Worm (Caenorhabditis elegans) whole organism, young adult: ENCODE measurements around the gene F56A8.8.

Experiments
- B0261.1 ChIP-seq: sonication (generic microtip); optimal IDR thresholded peaks from 2 replicates; lab custom pipeline; 2016; ENCODE audit warnings: mild to moderate bottlenecking, missing genetic modification characterization, moderate library complexity, missing compliant biosample characterization
- C06A6.2 ChIP-seq: fragments of 200-800 bp; sonication (Bioruptor generic); conservative IDR thresholded peaks from 2 replicates; pipeline ENCODE4 v1.3.6; 2022; ENCODE audit warnings: missing genetic modification characterization, missing compliant biosample characterization
- F22D6.2 ChIP-seq: sonication (generic microtip); optimal IDR thresholded peaks from 2 replicates; lab custom pipeline; 2016; ENCODE audit warnings: mild to moderate bottlenecking, missing genetic modification characterization, missing compliant biosample characterization
- F33H1.4 ChIP-seq: fragments of 200-800 bp; sonication (Bioruptor generic); IDR thresholded peaks from 2 replicates; pipeline ENCODE4 v1.3.6; 2022; ENCODE audit warnings: missing genetic modification reagents, missing genetic modification characterization, missing compliant biosample characterization
- F37B4.10 ChIP-seq: fragments of 200-800 bp; sonication (Bioruptor generic); IDR thresholded peaks from 2 replicates; pipeline ENCODE4 v1.3.6; 2022; ENCODE audit warnings: missing genetic modification characterization, missing compliant biosample characterization
- F39B2.1 ChIP-seq: fragments of 200-800 bp; sonication (Bioruptor generic); IDR thresholded peaks from 2 replicates; pipeline ENCODE4 v1.3.6; 2022; ENCODE audit warnings: missing genetic modification reagents, missing genetic modification characterization, missing compliant biosample characterization
- K12H6.12 ChIP-seq: fragments of 200-800 bp; sonication (Bioruptor generic); optimal IDR thresholded peaks from 2 replicates; lab custom pipeline; 2018; ENCODE audit warnings: mild to moderate bottlenecking, missing genetic modification characterization, missing compliant biosample characterization
- attf-3 ChIP-seq: fragments of 200-800 bp; sonication (Bioruptor generic); conservative IDR thresholded peaks from 2 replicates; pipeline ENCODE4 v1.3.6; 2022; ENCODE audit warnings: missing genetic modification reagents, missing genetic modification characterization, missing compliant biosample characterization
- bed-1 ChIP-seq: fragments of 200-800 bp; sonication (Bioruptor generic); IDR thresholded peaks from 2 replicates; pipeline ENCODE4 v1.3.6; 2022; ENCODE audit warnings: missing genetic modification reagents, missing genetic modification characterization, missing compliant biosample characterization
- dox-1 ChIP-seq: fragments of 200-800 bp; sonication (Bioruptor generic); IDR thresholded peaks from 2 replicates; pipeline ENCODE4 v1.3.6; 2022; ENCODE audit warnings: missing genetic modification reagents, missing genetic modification characterization, missing compliant biosample characterization
- egl-44 ChIP-seq: fragments of 200-800 bp; sonication (Bioruptor generic); IDR thresholded peaks from 2 replicates; pipeline ENCODE4 v1.3.6; 2022; ENCODE audit warnings: missing genetic modification reagents, missing genetic modification characterization, missing compliant biosample characterization
- hmg-1.2 ChIP-seq: fragments of 200-800 bp; sonication (Bioruptor generic); IDR thresholded peaks from 2 replicates; pipeline ENCODE4 v1.3.6; 2022; ENCODE audit warnings: missing genetic modification reagents, missing genetic modification characterization, missing compliant biosample characterization
- hmg-20 ChIP-seq: fragments of 200-800 bp; sonication (Bioruptor generic); IDR thresholded peaks from 2 replicates; pipeline ENCODE4 v1.3.6; 2022; ENCODE audit warnings: missing genetic modification reagents, missing genetic modification characterization, missing compliant biosample characterization
- hrde-1 ChIP-seq: sonication (generic microtip); optimal IDR thresholded peaks from 2 replicates; lab custom pipeline; 2016; ENCODE audit warnings: missing genetic modification characterization, mild to moderate bottlenecking, missing compliant biosample characterization, moderate library complexity, missing genotype, missing genetic modification reagents, borderline replicate concordance
- lin-35 ChIP-seq, 3 experiments: fragments of 150-350 bp in 2 of 3; sonication (generic microtip) in 1 of 3; optimal IDR thresholded peaks; 2 replicates each; lab custom pipeline; 2014 to 2018; ENCODE audit warnings: missing biosample characterization in 3 of 3, missing genetic modification characterization in 3 of 3, missing genetic modification reagents in 3 of 3
- lin-40 ChIP-seq: sonication (generic microtip); optimal IDR thresholded peaks from 2 replicates; lab custom pipeline; 2016; ENCODE audit warnings: missing genetic modification characterization, mild to moderate bottlenecking, missing compliant biosample characterization, missing genotype, missing genetic modification reagents
- lin-54 ChIP-seq: fragments of 200-800 bp; sonication (Bioruptor generic); optimal IDR thresholded peaks from 2 replicates; lab custom pipeline; 2018; ENCODE audit warnings: mild to moderate bottlenecking, missing genetic modification characterization, missing compliant biosample characterization
- nhr-120 ChIP-seq: fragments of 200-800 bp; sonication (Bioruptor generic); IDR thresholded peaks from 2 replicates; pipeline ENCODE4 v1.3.6; 2022; ENCODE audit warnings: missing genetic modification characterization, missing compliant biosample characterization
- nhr-179 ChIP-seq: sonication (generic microtip); optimal IDR thresholded peaks from 2 replicates; lab custom pipeline; 2016; ENCODE audit warnings: mild to moderate bottlenecking, missing genetic modification characterization, missing compliant biosample characterization
- nhr-27 ChIP-seq: fragments of 200-800 bp; sonication (Bioruptor generic); optimal IDR thresholded peaks from 2 replicates; lab custom pipeline; 2018; ENCODE audit warnings: mild to moderate bottlenecking, missing genetic modification characterization, moderate library complexity, missing compliant biosample characterization
- pbrm-1 ChIP-seq: fragments of 200-800 bp; sonication (Bioruptor generic); IDR thresholded peaks from 2 replicates; pipeline ENCODE4 v1.3.6; 2022; ENCODE audit warnings: missing genetic modification reagents, missing genetic modification characterization, missing compliant biosample characterization
- pha-4 ChIP-seq: fragments of 150-350 bp; sonication (generic microtip); optimal IDR thresholded peaks from 2 replicates; lab custom pipeline; 2014; ENCODE audit warnings: missing biosample characterization, missing genetic modification reagents, missing genetic modification characterization
- rcor-1 ChIP-seq: fragments of 200-800 bp; sonication (Bioruptor generic); IDR thresholded peaks from 2 replicates; pipeline ENCODE4 v1.3.6; 2022; ENCODE audit warnings: missing genetic modification reagents, missing genetic modification characterization, missing compliant biosample characterization
- sdz-38 ChIP-seq: sonication (generic microtip); optimal IDR thresholded peaks from 2 replicates; lab custom pipeline; 2016; ENCODE audit warnings: missing genotype, missing genetic modification characterization, missing compliant biosample characterization
- snpc-1.1 ChIP-seq: sonication (generic microtip); optimal IDR thresholded peaks from 2 replicates; lab custom pipeline; 2017; ENCODE audit warnings: missing genetic modification characterization, mild to moderate bottlenecking, missing compliant biosample characterization, antibody characterized with exemption, moderate library complexity, missing genotype, missing genetic modification reagents; ENCODE audit not compliant: insufficient read depth
- snpc-1.3 ChIP-seq: sonication (generic microtip); optimal IDR thresholded peaks from 2 replicates; lab custom pipeline; 2017; ENCODE audit warnings: missing genetic modification characterization, mild to moderate bottlenecking, missing compliant biosample characterization, antibody characterized with exemption, moderate library complexity, missing genotype, missing genetic modification reagents; ENCODE audit not compliant: insufficient read depth
- snpc-4 ChIP-seq, 5 experiments: fragments of 150-350 bp in 1 of 5; sonication (generic microtip) in 4 of 5; optimal IDR thresholded peaks; 2 replicates each; lab custom pipeline; 2014 to 2018; ENCODE audit warnings: missing genetic modification characterization in 5 of 5, missing biosample characterization in 3 of 5, antibody characterized with exemption in 2 of 5, mild to moderate bottlenecking in 2 of 5, missing compliant biosample characterization in 2 of 5, missing genotype in 2 of 5, moderate library complexity in 2 of 5, missing genetic modification reagents in 1 of 5
- sptf-2 ChIP-seq: fragments of 200-800 bp; sonication (Bioruptor generic); optimal IDR thresholded peaks from 2 replicates; lab custom pipeline; 2018; ENCODE audit warnings: mild to moderate bottlenecking, missing genetic modification characterization, missing compliant biosample characterization
- tlf-1 ChIP-seq: fragments of 200-800 bp; sonication (Bioruptor generic); optimal IDR thresholded peaks from 2 replicates; lab custom pipeline; 2018; ENCODE audit warnings: mild to moderate bottlenecking, missing genetic modification characterization, missing compliant biosample characterization
- xnd-1 ChIP-seq: sonication (generic microtip); optimal IDR thresholded peaks from 2 replicates; lab custom pipeline; 2016; ENCODE audit warnings: missing genotype, missing genetic modification reagents, missing genetic modification characterization, missing compliant biosample characterization
- zfh-2 ChIP-seq: fragments of 200-800 bp; sonication (Bioruptor generic); conservative IDR thresholded peaks from 2 replicates; pipeline ENCODE4 v1.3.6; 2022; ENCODE audit warnings: missing genetic modification reagents, missing genetic modification characterization, missing compliant biosample characterization

F56A8.8 gene

DNA sequence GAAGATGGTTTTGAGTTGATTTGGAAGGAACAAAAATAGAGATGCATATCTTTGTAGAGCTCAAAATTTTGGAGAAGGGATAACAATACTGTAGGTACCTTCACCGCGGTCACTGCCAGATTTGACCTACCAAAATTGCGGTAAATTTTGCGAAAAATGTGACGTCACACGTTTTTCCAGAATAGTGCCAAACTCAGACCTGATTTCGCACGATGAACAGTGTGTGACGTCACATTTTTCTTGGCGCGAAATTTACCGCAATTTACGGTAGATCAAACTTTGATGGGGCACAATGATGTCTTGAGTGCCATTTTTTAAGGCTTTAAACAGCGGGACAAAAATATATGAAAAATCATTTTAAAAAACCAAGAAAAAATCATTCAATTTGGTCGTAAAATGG lies 43.4 kb downstream of the F56A8.8 start:
- TF ChIP-seq sdz-38 (tag; lab: Kevin White, UChicago): no peak
- TF ChIP-seq dox-1 (GFP tag; lab: Robert Waterston, UW): no peak
- no peak for TF ChIP-seq snpc-1.3
- TF ChIP-seq F37B4.10 (GFP tag; lab: Robert Waterston, UW): no peak
- no peak for TF ChIP-seq F33H1.4 (GFP tag; lab: Robert Waterston, UW)
- no peak for TF ChIP-seq K12H6.12 (tag; lab: Kevin White, UChicago)
- no peak for TF ChIP-seq tlf-1 (GFP tag; lab: Kevin White, UChicago)
- TF ChIP-seq hrde-1: no peak
- no peak for TF ChIP-seq hmg-1.2 (GFP tag; lab: Robert Waterston, UW)
- no peak for TF ChIP-seq nhr-120 (GFP tag; lab: Robert Waterston, UW)
- no peak for TF ChIP-seq pha-4
- no peak for TF ChIP-seq nhr-27
- no peak for TF ChIP-seq lin-54
- TF ChIP-seq B0261.1 (tag; lab: Kevin White, UChicago): no peak
- no peak for TF ChIP-seq bed-1 (GFP tag; lab: Robert Waterston, UW)
- TF ChIP-seq xnd-1: no peak
- no peak for TF ChIP-seq zfh-2 (GFP tag; lab: Robert Waterston, UW)

ce11 chrIII:13333754-13334153 lies 48.2 kb downstream of the F56A8.8 start, which contains the start of gene sdz-20:
Gene sdz-20, plus strand, starts transcription at chrIII:13334054.
- TF ChIP-seq lin-35 (GFP tag; optimal IDR thresholded peaks at IDR 0.05; lab: Kevin White, UChicago) (no peak), F22D6.2 (tag; lab: Kevin White, UChicago) (no peak), pbrm-1 (GFP tag; lab: Robert Waterston, UW) (no peak), C06A6.2 (GFP tag; lab: Robert Waterston, UW) (no peak), egl-44 (no peak), snpc-1.3 (no peak), lin-40 (tag; lab: Kevin White, UChicago) (no peak), snpc-4 (GFP tag; optimal IDR thresholded peaks at IDR 0.05; lab: Kevin White, UChicago) (no peak), snpc-4 (tag; optimal IDR thresholded peaks at IDR 0.05; lab: Kevin White, UChicago) (no peak), hmg-20 (GFP tag; lab: Robert Waterston, UW) (no peak), F39B2.1 (GFP tag; lab: Robert Waterston, UW) (no peak), sptf-2 (GFP tag; lab: Kevin White, UChicago) (no peak), nhr-179 (tag; lab: Kevin White, UChicago) (no peak), snpc-1.1 (no peak), rcor-1 (no peak), B0261.1 (tag; lab: Kevin White, UChicago) (no peak), sdz-38 (tag; lab: Kevin White, UChicago) (no peak), attf-3 (GFP tag; lab: Robert Waterston, UW) (no peak)
- TF ChIP-seq, all 124 proteins: peak for 0
